Fruit fly (Drosophila melanogaster): Measurements from ENCODE around the gene CG5162.

Gene CG5162

dm6 chrX:17170484-17170944 lies 44.6 kb upstream of the CG5162 start (continued):
- peak; percentile 56 for TF ChIP-seq CG11504 (tag; optimal IDR thresholded peaks at IDR 0.05)
- TF ChIP-seq btn (GFP tag; optimal IDR thresholded peaks at IDR 0.05), result no peak
- TF ChIP-seq NfI (GFP tag; optimal IDR thresholded peaks at IDR 0.05), result peak; percentile 42
- TF ChIP-seq CG6854 (GFP tag; optimal IDR thresholded peaks at IDR 0.05), result peak; percentile 57
- TF ChIP-seq wor (GFP tag; IDR thresholded peaks at IDR 0.05), result no peak
- peak; percentile 30; the same call in 1 of the 2 replicates for TF ChIP-seq E2f2 (GFP tag; IDR thresholded peaks at IDR 0.05)
- no peak for TF ChIP-seq ab (GFP tag; optimal IDR thresholded peaks at IDR 0.05)
- no peak; the same call in 1 of the 2 replicates for TF ChIP-seq sisA (GFP tag; IDR thresholded peaks at IDR 0.05)
- TF ChIP-seq Scr (GFP tag; IDR thresholded peaks at IDR 0.05; ENCODE audit: partially characterized antibody), result no peak
- peak; percentile 8 for TF ChIP-seq CG18619 (GFP tag; optimal IDR thresholded peaks at IDR 0.05)
- no peak for TF ChIP-seq Neu2 (GFP tag; optimal IDR thresholded peaks at IDR 0.05; ENCODE audit: borderline replicate concordance)
- no peak for TF ChIP-seq gfzf (GFP tag; optimal IDR thresholded peaks at IDR 0.05)
- TF ChIP-seq Oaz (GFP tag; IDR thresholded peaks at IDR 0.05), result no peak
- TF ChIP-seq grn (GFP tag; optimal IDR thresholded peaks at IDR 0.05), result no peak
- no peak for TF ChIP-seq CG10321 (GFP tag; IDR thresholded peaks at IDR 0.05)
- TF ChIP-seq CG9932 (GFP tag; IDR thresholded peaks at IDR 0.05), result peak; percentile 79
- TF ChIP-seq da (GFP tag; optimal IDR thresholded peaks at IDR 0.05), result no peak
- TF ChIP-seq schlank (tag; optimal IDR thresholded peaks at IDR 0.05), result no peak
- no peak for TF ChIP-seq cato (GFP tag; optimal IDR thresholded peaks at IDR 0.05; ENCODE audit: borderline replicate concordance)
- no peak for TF ChIP-seq pnt (GFP tag; optimal IDR thresholded peaks at IDR 0.05)
- peak; percentile 49; the same call in 1 of the 2 replicates for TF ChIP-seq CG14441 (GFP tag; IDR thresholded peaks at IDR 0.05)
- no peak for TF ChIP-seq Bdp1 (GFP tag; optimal IDR thresholded peaks at IDR 0.05)
- TF ChIP-seq jumu (GFP tag; optimal IDR thresholded peaks at IDR 0.05), result no peak
- no peak for TF ChIP-seq ro (GFP tag; IDR thresholded peaks at IDR 0.05)
- peak; percentile 41 for TF ChIP-seq Nf-YC (tag; optimal IDR thresholded peaks at IDR 0.05)
- TF ChIP-seq CoRest (tag; optimal IDR thresholded peaks at IDR 0.05), result peak; percentile 45
- no peak for TF ChIP-seq CG17802 (tag; optimal IDR thresholded peaks at IDR 0.05)
- peak; percentile 24; the same call in 1 of the 2 replicates for TF ChIP-seq MBD-R2 (GFP tag; IDR thresholded peaks at IDR 0.05)
- TF ChIP-seq CG15601 (tag; optimal IDR thresholded peaks at IDR 0.05), result no peak
- TF ChIP-seq Hey (tag; optimal IDR thresholded peaks at IDR 0.05), result no peak
- no peak for TF ChIP-seq Eip74EF (GFP tag; optimal IDR thresholded peaks at IDR 0.05)
- peak; percentile 47 for TF ChIP-seq Oli (tag; optimal IDR thresholded peaks at IDR 0.05)
- 0 out of 2 replicates have a peak, but pooled peaks have one; percentile 16 for TF ChIP-seq rib (GFP tag; IDR thresholded peaks at IDR 0.05)
- TF ChIP-seq Nf-YB (GFP tag; optimal IDR thresholded peaks at IDR 0.05), result peak; percentile 3
- TF ChIP-seq Dip2 (GFP tag; IDR thresholded peaks at IDR 0.05), result no peak
- TF ChIP-seq disco-r (GFP tag; optimal IDR thresholded peaks at IDR 0.05), result no peak
- no peak for TF ChIP-seq Side (GFP tag; optimal IDR thresholded peaks at IDR 0.05)
- no peak for TF ChIP-seq Stat92E (GFP tag; optimal IDR thresholded peaks at IDR 0.05)
- no peak for TF ChIP-seq CG3163 (GFP tag; optimal IDR thresholded peaks at IDR 0.05)
- TF ChIP-seq CG43689 (GFP tag; IDR thresholded peaks at IDR 0.05), result no peak
- no peak for TF ChIP-seq dan (GFP tag; IDR thresholded peaks at IDR 0.05)
- no peak for TF ChIP-seq oc (tag; optimal IDR thresholded peaks at IDR 0.05)
- no peak for TF ChIP-seq tio (GFP tag; optimal IDR thresholded peaks at IDR 0.05)
- TF ChIP-seq eyg (GFP tag; optimal IDR thresholded peaks at IDR 0.05), result no peak
- TF ChIP-seq lbe (GFP tag; optimal IDR thresholded peaks at IDR 0.05), result peak; percentile 35
- peak; percentile 45 for TF ChIP-seq CG3281 (GFP tag; optimal IDR thresholded peaks at IDR 0.05)
- no peak for TF ChIP-seq CG7745 (tag; optimal IDR thresholded peaks at IDR 0.05)
- TF ChIP-seq Rfx (GFP tag; IDR thresholded peaks at IDR 0.05), result peak; percentile 71
- TF ChIP-seq CG1792 (GFP tag; optimal IDR thresholded peaks at IDR 0.05), result no peak
- peak; percentile 23 for TF ChIP-seq ind (GFP tag; optimal IDR thresholded peaks at IDR 0.05)
- TF ChIP-seq Elba2 (GFP tag; optimal IDR thresholded peaks at IDR 0.05), result peak; percentile 77
